Fruit fly (Drosophila melanogaster): ENCODE results near the gene Kif19A.

The Kif19A gene

DNA sequence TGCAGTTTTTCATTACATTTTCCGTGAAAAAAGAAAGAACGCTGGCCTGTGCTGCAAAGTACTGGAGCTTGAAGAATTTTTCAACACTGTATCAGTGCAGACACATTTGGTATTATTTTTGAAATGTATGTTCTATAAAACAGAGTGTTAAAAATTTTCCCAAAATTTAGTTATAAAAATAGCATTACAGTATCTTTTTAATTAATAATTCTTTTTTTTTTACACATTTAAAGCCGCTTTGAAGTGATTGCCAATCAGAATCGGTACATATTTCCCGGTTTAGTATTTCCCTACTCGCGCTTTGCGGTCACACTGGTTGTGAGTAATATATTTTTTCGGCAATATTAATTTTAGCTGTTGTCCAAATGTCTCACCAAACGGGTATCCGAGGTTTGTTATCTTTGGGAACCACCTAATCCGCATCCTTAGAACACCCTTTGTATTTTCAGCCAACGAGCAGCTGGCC is 4.1 kb upstream of the Kif19A start, which contains the start of the genes Abi and twf (continued):
- peak; percentile 80 for TF ChIP-seq slbo (GFP tag; IDR thresholded peaks at IDR 0.05)
- TF ChIP-seq bowl (GFP tag; IDR thresholded peaks at IDR 0.05): no peak
- TF ChIP-seq ato (GFP tag; IDR thresholded peaks at IDR 0.05; ENCODE audit: partially characterized antibody): no peak
- peak; percentile 45 for TF ChIP-seq ssp (GFP tag; IDR thresholded peaks at IDR 0.05)
- peak in 1 of 2 experiments; percentile 79 for TF ChIP-seq insv (GFP tag; optimal IDR thresholded peaks at IDR 0.05)
- TF ChIP-seq lbe (GFP tag; optimal IDR thresholded peaks at IDR 0.05): peak; percentile 73
- TF ChIP-seq CG4820 (GFP tag; optimal IDR thresholded peaks at IDR 0.05): peak; percentile 73
- TF ChIP-seq Ada2b (GFP tag; IDR thresholded peaks at IDR 0.05): peak; percentile 35; the same call in 1 of the 2 replicates
- TF ChIP-seq CG7839 (tag; optimal IDR thresholded peaks at IDR 0.05): peak; percentile 62
- TF ChIP-seq Myb (GFP tag; optimal IDR thresholded peaks at IDR 0.05): peak; percentile 34
- TF ChIP-seq CG7357 (GFP tag; IDR thresholded peaks at IDR 0.05): no peak
- peak; percentile 52 for TF ChIP-seq CG10366 (GFP tag; IDR thresholded peaks at IDR 0.05)
- no peak for TF ChIP-seq onecut (GFP tag; IDR thresholded peaks at IDR 0.05)
- TF ChIP-seq PHDP (tag; optimal IDR thresholded peaks at IDR 0.05): peak; percentile 74
- no peak for TF ChIP-seq btn (GFP tag; optimal IDR thresholded peaks at IDR 0.05)
- TF ChIP-seq CG5245 (GFP tag; optimal IDR thresholded peaks at IDR 0.05): peak; percentile 52
- peak; percentile 58 for TF ChIP-seq CG18262 (tag; optimal IDR thresholded peaks at IDR 0.05)
- TF ChIP-seq chinmo (GFP tag; IDR thresholded peaks at IDR 0.05; ENCODE audit: partially characterized antibody): no peak
- TF ChIP-seq odd (GFP tag; optimal IDR thresholded peaks at IDR 0.05): no peak
- TF ChIP-seq NC2α (GFP tag; optimal IDR thresholded peaks at IDR 0.05): no peak
- peak; percentile 28; the same call in 1 of the 2 replicates for TF ChIP-seq Awh (GFP tag; IDR thresholded peaks at IDR 0.05)
- no peak for TF ChIP-seq CG16813 (GFP tag; IDR thresholded peaks at IDR 0.05; ENCODE audit: partially characterized antibody)
- TF ChIP-seq CG12744 (GFP tag; optimal IDR thresholded peaks at IDR 0.05): peak; percentile 33
- no peak for TF ChIP-seq kah (GFP tag; optimal IDR thresholded peaks at IDR 0.05)
- peak; percentile 51 for TF ChIP-seq jumu (GFP tag; optimal IDR thresholded peaks at IDR 0.05)
- TF ChIP-seq CG1647 (GFP tag; optimal IDR thresholded peaks at IDR 0.05): peak; percentile 29
- TF ChIP-seq kni (GFP tag; optimal IDR thresholded peaks at IDR 0.05): no peak
- TF ChIP-seq Hr39 (optimal IDR thresholded peaks at IDR 0.05): no peak
- TF ChIP-seq lola (GFP tag; optimal IDR thresholded peaks at IDR 0.05): peak in 1 of 3 experiments; percentile 63
- TF ChIP-seq YL-1 (GFP tag; optimal IDR thresholded peaks at IDR 0.05): peak; percentile 90
- TF ChIP-seq chif (GFP tag; optimal IDR thresholded peaks at IDR 0.05): peak; percentile 22 to 63
- no peak for TF ChIP-seq CG8765 (GFP tag; IDR thresholded peaks at IDR 0.05)
- TF ChIP-seq kay (GFP tag; optimal IDR thresholded peaks at IDR 0.05): peak; percentile 85
- TF ChIP-seq CG11560 (tag; IDR thresholded peaks at IDR 0.05): no peak
- TF ChIP-seq CG12104 (GFP tag; optimal IDR thresholded peaks at IDR 0.05): peak; percentile 54
- TF ChIP-seq B-H2 (GFP tag; optimal IDR thresholded peaks at IDR 0.05): peak; percentile 72
- TF ChIP-seq crc (GFP tag; optimal IDR thresholded peaks at IDR 0.05): no peak
- no peak for TF ChIP-seq p53 (GFP tag; optimal IDR thresholded peaks at IDR 0.05)
- no peak for TF ChIP-seq CG3163 (GFP tag; optimal IDR thresholded peaks at IDR 0.05)
- TF ChIP-seq tgo (GFP tag; IDR thresholded peaks at IDR 0.05): peak; percentile 67
- peak; percentile 61 for TF ChIP-seq CG11247 (GFP tag; IDR thresholded peaks at IDR 0.05)
- peak; percentile 59 for TF ChIP-seq CG16863 (GFP tag; optimal IDR thresholded peaks at IDR 0.05)
- no peak for TF ChIP-seq pan (optimal IDR thresholded peaks at IDR 0.05)
- peak in 1 of 2 experiments; percentile 77 for TF ChIP-seq pan (GFP tag; optimal IDR thresholded peaks at IDR 0.05 in 1 of 2, IDR thresholded peaks at IDR 0.05 in 1 of 2)
- TF ChIP-seq CG11723 (GFP tag; optimal IDR thresholded peaks at IDR 0.05): no peak
- no peak for TF ChIP-seq HLH4C (GFP tag; IDR thresholded peaks at IDR 0.05; ENCODE audit: partially characterized antibody)
- peak; percentile 66; the same call in 1 of the 2 replicates for TF ChIP-seq CG17328 (GFP tag; IDR thresholded peaks at IDR 0.05)
- no peak for TF ChIP-seq abd-A (tag; optimal IDR thresholded peaks at IDR 0.05)
- peak; percentile 49 for TF ChIP-seq CG33557 (GFP tag; optimal IDR thresholded peaks at IDR 0.05)
- TF ChIP-seq CG17612 (GFP tag; IDR thresholded peaks at IDR 0.05): no peak
- TF ChIP-seq mam (GFP tag; optimal IDR thresholded peaks at IDR 0.05): peak; percentile 73
- TF ChIP-seq sd (tag; optimal IDR thresholded peaks at IDR 0.05): peak; percentile 42
